Worm (Caenorhabditis elegans) whole organism, late embryonic: Measurements from ENCODE around the gene srd-32.
A peak's percentile ranks its signal among the peaks of the same experiment; 100 is the strongest.

Experiments
- ama-1 ChIP-seq: fragments of 150-350 bp; optimal IDR thresholded peaks from 2 replicates; lab custom pipeline; 2014
- fkh-6 ChIP-seq: sonication (generic microtip); optimal IDR thresholded peaks from 2 replicates; lab custom pipeline; 2016; ENCODE audit warnings: missing genetic modification characterization, missing compliant biosample characterization
- hlh-13 ChIP-seq: fragments of 200-800 bp; sonication (Bioruptor generic); optimal IDR thresholded peaks from 2 replicates; lab custom pipeline; 2018; ENCODE audit warnings: mild to moderate bottlenecking, missing genetic modification characterization, missing compliant biosample characterization
- sox-2 ChIP-seq: fragments of 200-800 bp; sonication (Bioruptor generic); IDR thresholded peaks from 2 replicates; pipeline ENCODE4 v1.3.6; 2022; ENCODE audit warnings: missing genetic modification reagents, missing genetic modification characterization, missing compliant biosample characterization
- unc-55 ChIP-seq: sonication (generic microtip); optimal IDR thresholded peaks from 2 replicates; lab custom pipeline; 2017; ENCODE audit warnings: missing biosample characterization, missing genetic modification reagents, missing genetic modification characterization

DNA sequence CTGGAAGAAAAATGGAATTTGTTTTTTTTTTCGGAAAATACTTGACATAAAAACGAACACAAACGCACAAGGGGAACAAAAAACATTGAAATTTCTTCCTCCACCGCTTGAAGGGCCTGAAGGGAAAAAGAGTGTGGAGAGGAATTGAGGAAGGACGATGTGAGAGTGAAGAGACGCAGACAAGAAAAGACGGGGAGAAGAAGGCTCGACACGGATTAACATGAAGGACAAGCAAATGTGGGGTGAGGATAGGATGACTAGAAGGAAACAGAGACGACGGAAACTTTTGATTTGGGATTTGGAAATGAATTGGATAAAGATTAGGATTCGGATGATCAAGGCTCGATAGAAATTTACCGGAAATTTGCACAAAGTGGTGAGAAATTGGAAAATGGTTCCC lies 4.9 kb upstream of the srd-32 start:
- TF ChIP-seq ama-1: no peak
- TF ChIP-seq unc-55 (GFP tag; lab: Kevin White, UChicago): peak; percentile 39
- no peak for TF ChIP-seq hlh-13 (GFP tag; lab: Kevin White, UChicago)
- no peak for TF ChIP-seq fkh-6 (tag; lab: Kevin White, UChicago)
- TF ChIP-seq sox-2 (GFP tag; lab: Robert Waterston, UW): no peak
